Fruit fly (Drosophila melanogaster): ENCODE results near the gene CG17600.

DNA sequence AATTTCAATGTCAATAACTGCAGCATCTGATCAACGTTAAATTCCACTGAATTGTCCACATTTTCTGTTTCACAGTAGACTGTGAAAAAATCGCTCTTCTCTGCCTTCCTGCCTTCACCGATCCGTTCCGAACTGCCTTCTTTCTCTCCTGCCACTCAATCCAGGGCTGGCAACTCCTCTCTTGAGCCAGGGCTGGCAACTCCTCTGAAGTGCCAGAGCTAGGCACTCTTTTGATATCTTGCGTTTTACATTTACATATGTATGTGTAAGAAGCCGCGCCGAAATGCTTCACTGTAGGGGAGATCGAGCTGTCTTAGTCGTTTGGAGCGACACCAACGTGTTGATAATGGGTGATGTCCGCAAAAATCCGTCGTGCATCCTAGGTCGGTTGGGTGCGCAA is 60.1 kb downstream of the CG17600 start:
- TF ChIP-seq Dif (GFP tag; optimal IDR thresholded peaks at IDR 0.05; ENCODE audit: partially characterized antibody) (no peak), Abd-B (GFP tag; optimal IDR thresholded peaks at IDR 0.05) (no peak), fru (GFP tag; optimal IDR thresholded peaks at IDR 0.05) (no peak), dl (GFP tag; optimal IDR thresholded peaks at IDR 0.05; ENCODE audit: insufficient read depth in 1 of 2, partially characterized antibody in 2 of 2) (no peak), Rel (GFP tag; optimal IDR thresholded peaks at IDR 0.05) (no peak), Rel (tag; optimal IDR thresholded peaks at IDR 0.05) (no peak), ey (GFP tag; optimal IDR thresholded peaks at IDR 0.05) (no peak), psq (GFP tag; optimal IDR thresholded peaks at IDR 0.05) (no peak), Dfd (GFP tag; optimal IDR thresholded peaks at IDR 0.05) (no peak), OdsH (GFP tag; optimal IDR thresholded peaks at IDR 0.05) (no peak), woc (GFP tag; optimal IDR thresholded peaks at IDR 0.05) (no peak)
